Fruit fly (Drosophila melanogaster) whole organism, prepupa: ENCODE data around the gene E2f2.

Source experiments
- Blimp-1 ChIP-seq: fragments of 200-800 bp; sonication (Bioruptor generic); optimal IDR thresholded peaks from 3 replicates; lab custom pipeline; 2017; ENCODE audit warnings: missing biosample characterization, missing genetic modification characterization, mild to moderate bottlenecking, moderate library complexity, missing genetic modification reagents
- CG10669 ChIP-seq: fragments of 200-800 bp; sonication (Bioruptor generic); optimal IDR thresholded peaks from 3 replicates; lab custom pipeline; 2018; ENCODE audit warnings: missing biosample characterization, mild to moderate bottlenecking, missing genetic modification characterization, moderate library complexity
- CG11762 ChIP-seq: fragments of 200-800 bp; sonication (Bioruptor generic); optimal IDR thresholded peaks from 3 replicates; lab custom pipeline; 2016; ENCODE audit warnings: missing biosample characterization, missing genetic modification characterization; ENCODE audit not compliant: insufficient read depth
- CG11902 ChIP-seq: fragments of 200-800 bp; sonication (Bioruptor generic); optimal IDR thresholded peaks from 3 replicates; lab custom pipeline; 2016; ENCODE audit warnings: missing biosample characterization, missing genetic modification characterization
- CG15336 ChIP-seq: fragments of 200-800 bp; sonication (Bioruptor generic); IDR thresholded peaks from 2 replicates; pipeline ENCODE4 v1.3.6; 2022; ENCODE audit warnings: missing biosample characterization, missing genetic modification characterization
- CG16779 ChIP-seq: fragments of 200-800 bp; sonication (Bioruptor generic); optimal IDR thresholded peaks from 3 replicates; lab custom pipeline; 2017; ENCODE audit warnings: missing biosample characterization, mild to moderate bottlenecking, missing genetic modification characterization
- CG3032 ChIP-seq: fragments of 200-800 bp; optimal IDR thresholded peaks from 2 replicates; lab custom pipeline; 2019; ENCODE audit warnings: missing biosample characterization, mild to moderate bottlenecking, missing genetic modification characterization, moderate library complexity
- CG31627 ChIP-seq: fragments of 200-800 bp; sonication (Bioruptor generic); optimal IDR thresholded peaks from 3 replicates; lab custom pipeline; 2016; ENCODE audit warnings: missing biosample characterization, missing genetic modification characterization
- CG4318 ChIP-seq: fragments of 200-800 bp; sonication (Bioruptor generic); optimal IDR thresholded peaks from 3 replicates; lab custom pipeline; 2017; ENCODE audit warnings: missing biosample characterization, mild to moderate bottlenecking, missing genetic modification characterization
- CG6163 ChIP-seq: fragments of 200-800 bp; sonication (Bioruptor generic); IDR thresholded peaks from 3 replicates; pipeline ENCODE4 v1.3.6; 2022; ENCODE audit warnings: missing biosample characterization, missing genetic modification characterization
- CG6276 ChIP-seq: fragments of 200-800 bp; sonication (Bioruptor generic); optimal IDR thresholded peaks from 2 replicates; lab custom pipeline; 2017; ENCODE audit warnings: missing biosample characterization, mild to moderate bottlenecking, missing genetic modification characterization
- CG6792 ChIP-seq: fragments of 200-800 bp; sonication (Bioruptor generic); optimal IDR thresholded peaks from 3 replicates; lab custom pipeline; 2016; ENCODE audit warnings: missing biosample characterization, missing genetic modification characterization
- CG6808 ChIP-seq: fragments of 200-800 bp; sonication (Bioruptor generic); optimal IDR thresholded peaks from 3 replicates; lab custom pipeline; 2017; ENCODE audit warnings: missing biosample characterization, missing genetic modification characterization, mild to moderate bottlenecking, moderate library complexity, missing genetic modification reagents
- CG6854 ChIP-seq: fragments of 200-800 bp; sonication (Bioruptor generic); optimal IDR thresholded peaks from 2 replicates; lab custom pipeline; 2017; ENCODE audit warnings: missing biosample characterization, mild to moderate bottlenecking, missing genetic modification characterization
- CG7368 ChIP-seq: fragments of 200-800 bp; sonication (Bioruptor generic); optimal IDR thresholded peaks from 3 replicates; lab custom pipeline; 2016; ENCODE audit warnings: missing biosample characterization, missing genetic modification characterization
- CG8119 ChIP-seq: fragments of 200-800 bp; sonication (Bioruptor generic); IDR thresholded peaks from 3 replicates; pipeline ENCODE4 v1.3.6; 2022; ENCODE audit warnings: missing biosample characterization, missing genetic modification characterization
- CG8319 ChIP-seq: fragments of 200-800 bp; sonication (Bioruptor generic); optimal IDR thresholded peaks from 3 replicates; lab custom pipeline; 2016; ENCODE audit warnings: missing biosample characterization, missing genetic modification characterization
- Eip75B ChIP-seq: fragments of 200-800 bp; sonication (Bioruptor generic); optimal IDR thresholded peaks from 3 replicates; lab custom pipeline; 2016; ENCODE audit warnings: missing biosample characterization, missing genetic modification characterization
- Eip93F ChIP-seq: fragments of 200-800 bp; sonication (Bioruptor generic); optimal IDR thresholded peaks from 2 replicates; lab custom pipeline; 2016; ENCODE audit warnings: missing biosample characterization, mild to moderate bottlenecking, missing genetic modification characterization
- Hr38 ChIP-seq: sonication (Bioruptor generic); optimal IDR thresholded peaks from 2 replicates; lab custom pipeline; 2016; ENCODE audit warnings: missing biosample characterization, missing genetic modification characterization
- Hr39 ChIP-seq: fragments of 200-800 bp; sonication (Bioruptor generic); optimal IDR thresholded peaks from 2 replicates; lab custom pipeline; 2016; ENCODE audit warnings: missing biosample characterization, missing genetic modification characterization
- Hr4 ChIP-seq: fragments of 200-800 bp; sonication (Bioruptor generic); optimal IDR thresholded peaks from 3 replicates; lab custom pipeline; 2016; ENCODE audit warnings: missing biosample characterization, missing genetic modification characterization
- Lpt ChIP-seq: fragments of 200-800 bp; sonication (Bioruptor generic); optimal IDR thresholded peaks from 3 replicates; lab custom pipeline; 2016; ENCODE audit warnings: missing biosample characterization, missing genetic modification characterization
- Met ChIP-seq: fragments of 200-800 bp; sonication (Bioruptor generic); optimal IDR thresholded peaks from 3 replicates; lab custom pipeline; 2016; ENCODE audit warnings: missing biosample characterization, missing genetic modification characterization
- OdsH ChIP-seq: fragments of 200-800 bp; sonication (Bioruptor generic); optimal IDR thresholded peaks from 3 replicates; lab custom pipeline; 2016; ENCODE audit warnings: missing biosample characterization, missing genetic modification characterization
- Smox ChIP-seq: fragments of 200-800 bp; sonication (Bioruptor generic); optimal IDR thresholded peaks from 3 replicates; lab custom pipeline; 2016; ENCODE audit warnings: missing biosample characterization, missing genetic modification characterization
- Sox102F ChIP-seq: fragments of 200-800 bp; sonication (Bioruptor generic); optimal IDR thresholded peaks from 2 replicates; lab custom pipeline; 2016; ENCODE audit warnings: missing biosample characterization, mild to moderate bottlenecking, missing genetic modification characterization
- Sox14 ChIP-seq: fragments of 200-800 bp; sonication (Bioruptor generic); optimal IDR thresholded peaks from 3 replicates; lab custom pipeline; 2016; ENCODE audit warnings: missing biosample characterization, missing genetic modification characterization
- Sox15 ChIP-seq: fragments of 200-800 bp; sonication (Bioruptor generic); optimal IDR thresholded peaks from 3 replicates; lab custom pipeline; 2016; ENCODE audit warnings: missing biosample characterization, missing genetic modification characterization
- achi ChIP-seq: fragments of 200-800 bp; sonication (Bioruptor generic); optimal IDR thresholded peaks from 3 replicates; lab custom pipeline; 2016; ENCODE audit warnings: missing biosample characterization, missing genetic modification characterization
- acj6 ChIP-seq: fragments of 200-800 bp; sonication (Bioruptor generic); optimal IDR thresholded peaks from 3 replicates; lab custom pipeline; 2016; ENCODE audit warnings: missing biosample characterization, missing genetic modification characterization
- eg ChIP-seq: fragments of 200-800 bp; sonication (Bioruptor generic); IDR thresholded peaks from 3 replicates; pipeline ENCODE4 v1.3.6; 2022; ENCODE audit warnings: missing biosample characterization, missing genetic modification characterization
- esn ChIP-seq: fragments of 200-800 bp; sonication (Bioruptor generic); optimal IDR thresholded peaks from 2 replicates; lab custom pipeline; 2016; ENCODE audit warnings: missing biosample characterization, mild to moderate bottlenecking, missing genetic modification characterization, moderate library complexity
- fd59A ChIP-seq: fragments of 200-800 bp; sonication (Bioruptor generic); optimal IDR thresholded peaks from 2 replicates; lab custom pipeline; 2017; ENCODE audit warnings: missing biosample characterization, mild to moderate bottlenecking, missing genetic modification characterization, missing genetic modification reagents
- fd85E ChIP-seq: fragments of 200-800 bp; sonication (Bioruptor generic); optimal IDR thresholded peaks from 3 replicates; lab custom pipeline; 2016; ENCODE audit warnings: missing biosample characterization, missing genetic modification characterization
- fkh ChIP-seq: fragments of 200-800 bp; sonication (Bioruptor generic); optimal IDR thresholded peaks from 3 replicates; lab custom pipeline; 2017; ENCODE audit warnings: missing biosample characterization, mild to moderate bottlenecking, missing genetic modification characterization, moderate library complexity
- net ChIP-seq: fragments of 200-800 bp; sonication (Bioruptor generic); optimal IDR thresholded peaks from 3 replicates; lab custom pipeline; 2016; ENCODE audit warnings: missing biosample characterization, missing genetic modification characterization
- pdm3 ChIP-seq: fragments of 200-800 bp; sonication (Bioruptor generic); optimal IDR thresholded peaks from 3 replicates; lab custom pipeline; 2016; ENCODE audit warnings: missing biosample characterization, missing genetic modification characterization
- spab ChIP-seq: fragments of 200-800 bp; sonication (Bioruptor generic); optimal IDR thresholded peaks from 2 replicates; lab custom pipeline; 2017; ENCODE audit warnings: missing biosample characterization, mild to moderate bottlenecking, missing genetic modification characterization, missing genetic modification reagents
- ss ChIP-seq, 2 experiments: fragments of 200-800 bp; sonication (Bioruptor generic); optimal IDR thresholded peaks; 2 replicates in 1 of 2; 3 replicates in 1 of 2; lab custom pipeline; 2017 to 2018; ENCODE audit warnings: mild to moderate bottlenecking in 2 of 2, missing biosample characterization in 2 of 2, missing genetic modification characterization in 2 of 2, moderate library complexity in 1 of 2
- svp ChIP-seq: fragments of 200-800 bp; sonication (Bioruptor generic); peaks from one replicate; lab custom pipeline; 2016; ENCODE audit warnings: missing biosample characterization, missing genetic modification characterization
- vri ChIP-seq: fragments of 200-800 bp; sonication (Bioruptor generic); optimal IDR thresholded peaks from 3 replicates; lab custom pipeline; 2016; ENCODE audit warnings: missing biosample characterization, mild to moderate bottlenecking, missing genetic modification characterization

The E2f2 gene

dm6 chr2L:21113546-21113945, 43.0 kb downstream of the E2f2 start:
- TF ChIP-seq Hr38 (GFP tag; lab: Kevin White, UChicago), result no peak
- TF ChIP-seq fkh (GFP tag; lab: Kevin White, UChicago), result peak; percentile 39
- peak; percentile 83 for TF ChIP-seq svp (GFP tag; lab: Kevin White, UChicago)
- TF ChIP-seq Met, result peak; percentile 15
- TF ChIP-seq vri (GFP tag; lab: Kevin White, UChicago), result peak; percentile 69
- no peak for TF ChIP-seq Blimp-1 (GFP tag; lab: Kevin White, UChicago)
- TF ChIP-seq Eip93F, result peak; percentile 19

dm6 chr2L:21111849-21112248, 44.7 kb downstream of the E2f2 start:
- peak; percentile 24 for TF ChIP-seq fkh (GFP tag; lab: Kevin White, UChicago)
- no peak for TF ChIP-seq OdsH (GFP tag; lab: Kevin White, UChicago)
- TF ChIP-seq CG6276 (GFP tag; lab: Kevin White, UChicago), result no peak

- TF ChIP-seq Sox14 (GFP tag; lab: Kevin White, UChicago) (no peak), CG8319 (no peak), achi (GFP tag; lab: Kevin White, UChicago) (no peak), Eip93F (no peak), Hr4 (GFP tag; lab: Kevin White, UChicago) (no peak), CG3032 (tag; lab: Kevin White, UChicago) (no peak), Hr38 (GFP tag; lab: Kevin White, UChicago) (no peak), CG4318 (GFP tag; lab: Kevin White, UChicago) (no peak), Sox15 (GFP tag; lab: Kevin White, UChicago) (no peak), esn (GFP tag; lab: Kevin White, UChicago) (no peak), eg (GFP tag; lab: Robert Waterston, UW) (no peak), pdm3 (GFP tag; lab: Kevin White, UChicago) (no peak), Lpt (GFP tag; lab: Kevin White, UChicago) (no peak)
These were observed 46.9 kb downstream of the E2f2 start for dm6 chr2L:21109680-21110079.

- TF ChIP-seq ss (GFP tag; optimal IDR thresholded peaks at IDR 0.05; lab: Kevin White, UChicago) (no peak), Hr38 (GFP tag; lab: Kevin White, UChicago) (no peak), pdm3 (GFP tag; lab: Kevin White, UChicago) (peak; percentile 49), CG15336 (GFP tag; lab: Robert Waterston, UW) (no peak), svp (GFP tag; lab: Kevin White, UChicago) (peak; percentile 80), CG6808 (peak; percentile 33), fd85E (GFP tag; lab: Kevin White, UChicago) (no peak), CG6276 (GFP tag; lab: Kevin White, UChicago) (peak; percentile 40), CG11762 (no peak), CG8119 (GFP tag; lab: Robert Waterston, UW) (no peak; the same call in 2 of the 3 replicates), CG7368 (no peak), CG16779 (tag; lab: Kevin White, UChicago) (no peak), Sox15 (GFP tag; lab: Kevin White, UChicago) (peak; percentile 6), CG6163 (GFP tag; lab: Robert Waterston, UW) (no peak), CG4318 (GFP tag; lab: Kevin White, UChicago) (peak; percentile 42), Smox (GFP tag; lab: Kevin White, UChicago) (peak; percentile 34), Hr39 (GFP tag; lab: Kevin White, UChicago) (peak; percentile 30), Hr4 (GFP tag; lab: Kevin White, UChicago) (peak; percentile 67), CG11902 (GFP tag; lab: Kevin White, UChicago) (no peak), achi (GFP tag; lab: Kevin White, UChicago) (peak; percentile 37), fd59A (GFP tag; lab: Kevin White, UChicago) (peak; percentile 49), CG31627 (GFP tag; lab: Kevin White, UChicago) (peak; percentile 33), Lpt (GFP tag; lab: Kevin White, UChicago) (no peak), spab (GFP tag; lab: Kevin White, UChicago) (no peak), CG6792 (GFP tag; lab: Kevin White, UChicago) (peak; percentile 11), acj6 (GFP tag; lab: Kevin White, UChicago) (peak; percentile 49), CG8319 (no peak), esn (GFP tag; lab: Kevin White, UChicago) (peak; percentile 54), fkh (GFP tag; lab: Kevin White, UChicago) (peak; percentile 15), eg (GFP tag; lab: Robert Waterston, UW) (no peak; the same call in 2 of the 3 replicates), Sox102F (peak; percentile 61), CG10669 (GFP tag; lab: Kevin White, UChicago) (peak; percentile 19), Eip75B (GFP tag; lab: Kevin White, UChicago) (peak; percentile 53), CG6854 (GFP tag; lab: Kevin White, UChicago) (no peak), net (peak; percentile 37), Eip93F (peak; percentile 3), CG3032 (tag; lab: Kevin White, UChicago) (no peak)
These were observed 47.7 kb downstream of the E2f2 start for dm6 chr2L:21108759-21109282.
